Fruit fly (Drosophila melanogaster) whole organism, adult: ENCODE measurements around the gene CG31145.

Experiments used
- Crg-1 ChIP-seq: fragments of 200-800 bp; sonication (Bioruptor generic); optimal IDR thresholded peaks from 2 replicates; lab custom pipeline; 2016; ENCODE audit warnings: missing biosample characterization, missing genetic modification characterization
- kay ChIP-seq: fragments of 200-800 bp; sonication (Bioruptor generic); peaks from one replicate; lab custom pipeline; 2016; ENCODE audit warnings: missing biosample characterization, missing genetic modification characterization, borderline replicate concordance
- toe ChIP-seq: fragments of 200-800 bp; sonication (Bioruptor generic); optimal IDR thresholded peaks from 2 replicates; lab custom pipeline; 2016; ENCODE audit warnings: missing biosample characterization, missing genetic modification characterization

- TF ChIP-seq Crg-1 (GFP tag; lab: Kevin White, UChicago) (no peak), kay (no peak), toe (no peak)
Measured at dm6 chr3R:23713901-23714300, 44.4 kb upstream of the CG31145 start.
